Worm (Caenorhabditis elegans) whole organism, young adult: ENCODE data around the gene irld-3.

Experiments
- B0261.1 ChIP-seq: sonication (generic microtip); optimal IDR thresholded peaks from 2 replicates; lab custom pipeline; 2016; ENCODE audit warnings: mild to moderate bottlenecking, missing genetic modification characterization, moderate library complexity, missing compliant biosample characterization
- C06A6.2 ChIP-seq: fragments of 200-800 bp; sonication (Bioruptor generic); conservative IDR thresholded peaks from 2 replicates; pipeline ENCODE4 v1.3.6; 2022; ENCODE audit warnings: missing genetic modification characterization, missing compliant biosample characterization
- F10E7.11 ChIP-seq: sonication (generic microtip); optimal IDR thresholded peaks from 2 replicates; lab custom pipeline; 2017; ENCODE audit warnings: mild to moderate bottlenecking, missing genetic modification characterization, moderate library complexity, missing compliant biosample characterization
- F39B2.1 ChIP-seq: fragments of 200-800 bp; sonication (Bioruptor generic); IDR thresholded peaks from 2 replicates; pipeline ENCODE4 v1.3.6; 2022; ENCODE audit warnings: missing genetic modification reagents, missing genetic modification characterization, missing compliant biosample characterization
- F52B5.7 ChIP-seq: sonication (generic microtip); optimal IDR thresholded peaks from 2 replicates; lab custom pipeline; 2016; ENCODE audit warnings: mild to moderate bottlenecking, missing genetic modification characterization, missing compliant biosample characterization
- F57C9.4 ChIP-seq: sonication (generic microtip); optimal IDR thresholded peaks from 2 replicates; lab custom pipeline; 2017; ENCODE audit warnings: mild to moderate bottlenecking, missing genetic modification characterization, missing compliant biosample characterization
- K11D2.4 ChIP-seq: fragments of 200-800 bp; sonication (Bioruptor generic); IDR thresholded peaks from 2 replicates; pipeline ENCODE4 v1.3.6; 2022; ENCODE audit warnings: missing genetic modification reagents, missing genetic modification characterization, missing compliant biosample characterization
- Y53G8AR.9 ChIP-seq: fragments of 200-800 bp; sonication (Bioruptor generic); conservative IDR thresholded peaks from 2 replicates; pipeline ENCODE4 v1.3.6; 2022; ENCODE audit warnings: missing genetic modification reagents, missing genetic modification characterization, missing compliant biosample characterization
- ama-1 ChIP-seq, 3 experiments: fragments of 150-350 bp in 1 of 3; sonication (generic microtip) in 2 of 3; optimal IDR thresholded peaks; 2 replicates each; lab custom pipeline; 2014 to 2018; ENCODE audit warnings: missing biosample characterization in 2 of 3, missing genetic modification characterization in 2 of 3, missing genetic modification reagents in 2 of 3
- attf-5 ChIP-seq: fragments of 200-800 bp; sonication (Bioruptor generic); optimal IDR thresholded peaks from 2 replicates; lab custom pipeline; 2018; ENCODE audit warnings: mild to moderate bottlenecking, missing genetic modification characterization, missing compliant biosample characterization
- bed-1 ChIP-seq: fragments of 200-800 bp; sonication (Bioruptor generic); IDR thresholded peaks from 2 replicates; pipeline ENCODE4 v1.3.6; 2022; ENCODE audit warnings: missing genetic modification reagents, missing genetic modification characterization, missing compliant biosample characterization
- ceh-27 ChIP-seq: fragments of 200-800 bp; sonication (Bioruptor generic); optimal IDR thresholded peaks from 2 replicates; lab custom pipeline; 2018; ENCODE audit warnings: mild to moderate bottlenecking, missing genetic modification characterization, moderate library complexity, missing compliant biosample characterization
- dox-1 ChIP-seq: fragments of 200-800 bp; sonication (Bioruptor generic); IDR thresholded peaks from 2 replicates; pipeline ENCODE4 v1.3.6; 2022; ENCODE audit warnings: missing genetic modification reagents, missing genetic modification characterization, missing compliant biosample characterization
- egl-44 ChIP-seq: fragments of 200-800 bp; sonication (Bioruptor generic); IDR thresholded peaks from 2 replicates; pipeline ENCODE4 v1.3.6; 2022; ENCODE audit warnings: missing genetic modification reagents, missing genetic modification characterization, missing compliant biosample characterization
- egrh-3 ChIP-seq: fragments of 200-800 bp; sonication (Bioruptor generic); IDR thresholded peaks from 2 replicates; pipeline ENCODE4 v1.3.6; 2022; ENCODE audit warnings: missing genetic modification reagents, missing genetic modification characterization, missing compliant biosample characterization
- ets-4 ChIP-seq: fragments of 200-800 bp; sonication (Bioruptor generic); optimal IDR thresholded peaks from 2 replicates; lab custom pipeline; 2018; ENCODE audit warnings: mild to moderate bottlenecking, missing genetic modification characterization, missing compliant biosample characterization
- hlh-12 ChIP-seq: sonication (generic microtip); optimal IDR thresholded peaks from 2 replicates; lab custom pipeline; 2016; ENCODE audit warnings: missing genetic modification characterization, missing compliant biosample characterization
- let-607 ChIP-seq, 2 experiments: fragments of 200-800 bp in 1 of 2; sonication (Bioruptor generic) in 1 of 2; sonication (generic microtip) in 1 of 2; optimal IDR thresholded peaks; 2 replicates each; lab custom pipeline; 2016 to 2018; ENCODE audit warnings: mild to moderate bottlenecking in 2 of 2, missing compliant biosample characterization in 2 of 2, missing genetic modification characterization in 2 of 2, moderate library complexity in 2 of 2, missing genotype in 1 of 2
- lsy-27 ChIP-seq: sonication (generic microtip); optimal IDR thresholded peaks from 2 replicates; lab custom pipeline; 2017; ENCODE audit warnings: missing genetic modification characterization, mild to moderate bottlenecking, missing compliant biosample characterization, antibody characterized with exemption, missing genotype, borderline replicate concordance; ENCODE audit not compliant: insufficient read depth
- madf-10 ChIP-seq: sonication (generic microtip); optimal IDR thresholded peaks from 2 replicates; lab custom pipeline; 2016; ENCODE audit warnings: mild to moderate bottlenecking, missing genetic modification characterization, missing compliant biosample characterization
- madf-3 ChIP-seq: fragments of 200-800 bp; sonication (Bioruptor generic); IDR thresholded peaks from 2 replicates; pipeline ENCODE4 v1.3.6; 2022; ENCODE audit warnings: missing genetic modification reagents, missing genetic modification characterization, missing compliant biosample characterization
- mel-28 ChIP-seq: sonication (generic microtip); optimal IDR thresholded peaks from 2 replicates; lab custom pipeline; 2016; ENCODE audit warnings: borderline replicate concordance, mild to moderate bottlenecking, missing genetic modification characterization, missing compliant biosample characterization
- mes-4 ChIP-seq: sonication (generic microtip); optimal IDR thresholded peaks from 2 replicates; lab custom pipeline; 2016; ENCODE audit warnings: missing genotype, missing genetic modification characterization, missing compliant biosample characterization
- nfya-1 ChIP-seq: sonication (generic microtip); optimal IDR thresholded peaks from 2 replicates; lab custom pipeline; 2017; ENCODE audit warnings: antibody characterized with exemption, missing compliant biosample characterization, missing genetic modification characterization, borderline replicate concordance; ENCODE audit not compliant: insufficient read depth
- nfya-2 ChIP-seq: fragments of 200-800 bp; sonication (Bioruptor generic); IDR thresholded peaks from 2 replicates; pipeline ENCODE4 v1.3.6; 2022; ENCODE audit warnings: missing genetic modification reagents, missing genetic modification characterization, missing compliant biosample characterization
- nhr-179 ChIP-seq: sonication (generic microtip); optimal IDR thresholded peaks from 2 replicates; lab custom pipeline; 2016; ENCODE audit warnings: mild to moderate bottlenecking, missing genetic modification characterization, missing compliant biosample characterization
- nhr-27 ChIP-seq: fragments of 200-800 bp; sonication (Bioruptor generic); optimal IDR thresholded peaks from 2 replicates; lab custom pipeline; 2018; ENCODE audit warnings: mild to moderate bottlenecking, missing genetic modification characterization, moderate library complexity, missing compliant biosample characterization
- nhr-80 ChIP-seq: sonication (generic microtip); optimal IDR thresholded peaks from 2 replicates; lab custom pipeline; 2016; ENCODE audit warnings: missing genetic modification characterization, missing compliant biosample characterization
- rec-8 ChIP-seq, 2 experiments: sonication (generic microtip); optimal IDR thresholded peaks; 2 replicates each; lab custom pipeline; 2016; ENCODE audit warnings: mild to moderate bottlenecking in 2 of 2, missing genetic modification characterization in 2 of 2, missing genetic modification reagents in 2 of 2, missing genotype in 2 of 2, missing biosample characterization in 1 of 2, missing compliant biosample characterization in 1 of 2, moderate library complexity in 1 of 2
- repo-1 ChIP-seq: sonication (generic microtip); optimal IDR thresholded peaks from 2 replicates; lab custom pipeline; 2017; ENCODE audit warnings: mild to moderate bottlenecking, missing genetic modification characterization, missing compliant biosample characterization
- sea-2 ChIP-seq: fragments of 200-800 bp; sonication (Bioruptor generic); IDR thresholded peaks from 2 replicates; pipeline ENCODE4 v1.3.6; 2022; ENCODE audit warnings: missing genetic modification characterization, missing compliant biosample characterization
- snpc-1.3 ChIP-seq: sonication (generic microtip); optimal IDR thresholded peaks from 2 replicates; lab custom pipeline; 2017; ENCODE audit warnings: missing genetic modification characterization, mild to moderate bottlenecking, missing compliant biosample characterization, antibody characterized with exemption, moderate library complexity, missing genotype, missing genetic modification reagents; ENCODE audit not compliant: insufficient read depth
- snpc-4 ChIP-seq, 5 experiments: fragments of 150-350 bp in 1 of 5; sonication (generic microtip) in 4 of 5; optimal IDR thresholded peaks; 2 replicates each; lab custom pipeline; 2014 to 2018; ENCODE audit warnings: missing genetic modification characterization in 5 of 5, missing biosample characterization in 3 of 5, antibody characterized with exemption in 2 of 5, mild to moderate bottlenecking in 2 of 5, missing compliant biosample characterization in 2 of 5, missing genotype in 2 of 5, moderate library complexity in 2 of 5, missing genetic modification reagents in 1 of 5
- somi-1 ChIP-seq: fragments of 200-800 bp; sonication (Bioruptor generic); optimal IDR thresholded peaks from 2 replicates; lab custom pipeline; 2018; ENCODE audit warnings: mild to moderate bottlenecking, missing genetic modification characterization, missing compliant biosample characterization
- tbp1 ChIP-seq: fragments of 200-800 bp; sonication (Bioruptor generic); optimal IDR thresholded peaks from 2 replicates; lab custom pipeline; 2018; ENCODE audit warnings: mild to moderate bottlenecking, missing genetic modification characterization, missing compliant biosample characterization
- unc-130 ChIP-seq: sonication (generic microtip); optimal IDR thresholded peaks from 2 replicates; lab custom pipeline; 2016; ENCODE audit warnings: missing genetic modification reagents, missing genetic modification characterization, missing compliant biosample characterization
- xnd-1 ChIP-seq: sonication (generic microtip); optimal IDR thresholded peaks from 2 replicates; lab custom pipeline; 2016; ENCODE audit warnings: missing genotype, missing genetic modification reagents, missing genetic modification characterization, missing compliant biosample characterization
- ztf-22 ChIP-seq: fragments of 200-800 bp; sonication (Bioruptor generic); optimal IDR thresholded peaks from 2 replicates; lab custom pipeline; 2018; ENCODE audit warnings: mild to moderate bottlenecking, missing genetic modification characterization, moderate library complexity, missing compliant biosample characterization
- ztf-6 ChIP-seq: fragments of 200-800 bp; sonication (Bioruptor generic); IDR thresholded peaks from 2 replicates; pipeline ENCODE4 v1.3.6; 2022; ENCODE audit warnings: missing genetic modification reagents, missing genetic modification characterization, missing compliant biosample characterization

Gene irld-3

DNA sequence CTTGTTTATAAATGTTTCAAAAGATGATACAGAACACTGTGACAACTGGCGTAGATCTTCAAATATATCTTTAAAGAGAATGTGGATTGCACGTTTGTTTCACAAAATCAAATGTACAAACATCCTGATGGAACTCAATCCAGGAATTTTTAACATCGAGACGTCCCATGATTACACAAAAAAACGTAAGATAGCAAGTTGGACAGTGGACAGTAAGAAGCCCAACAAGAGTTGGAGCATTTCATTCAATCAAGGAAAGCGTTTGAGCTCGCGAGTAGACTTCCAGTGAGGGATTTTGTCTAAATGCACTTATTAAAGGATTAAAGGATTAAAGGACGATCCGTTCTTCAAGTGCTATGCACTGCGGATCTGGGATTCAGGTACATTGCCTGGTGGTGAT is 20.9 kb upstream of the irld-3 start, which contains the start of gene C36C5.12:
Gene C36C5.12, minus strand, starts transcription at position 101 of the 400 bp plus-strand sequence.
- TF ChIP-seq C06A6.2 (GFP tag; lab: Robert Waterston, UW): no peak
- TF ChIP-seq sea-2 (GFP tag; lab: Robert Waterston, UW): no peak
- TF ChIP-seq mes-4 (tag; lab: Kevin White, UChicago): no peak
- TF ChIP-seq somi-1 (GFP tag; lab: Kevin White, UChicago): no peak
- no peak for TF ChIP-seq lsy-27 (tag; lab: Kevin White, UChicago)
- no peak for TF ChIP-seq let-607 (tag; optimal IDR thresholded peaks at IDR 0.05; lab: Kevin White, UChicago)
- TF ChIP-seq attf-5 (GFP tag; lab: Kevin White, UChicago): no peak
- TF ChIP-seq xnd-1 (tag; lab: Kevin White, UChicago): no peak
- no peak for TF ChIP-seq nhr-80 (tag; lab: Kevin White, UChicago)
- no peak for TF ChIP-seq B0261.1 (tag; lab: Kevin White, UChicago)

DNA sequence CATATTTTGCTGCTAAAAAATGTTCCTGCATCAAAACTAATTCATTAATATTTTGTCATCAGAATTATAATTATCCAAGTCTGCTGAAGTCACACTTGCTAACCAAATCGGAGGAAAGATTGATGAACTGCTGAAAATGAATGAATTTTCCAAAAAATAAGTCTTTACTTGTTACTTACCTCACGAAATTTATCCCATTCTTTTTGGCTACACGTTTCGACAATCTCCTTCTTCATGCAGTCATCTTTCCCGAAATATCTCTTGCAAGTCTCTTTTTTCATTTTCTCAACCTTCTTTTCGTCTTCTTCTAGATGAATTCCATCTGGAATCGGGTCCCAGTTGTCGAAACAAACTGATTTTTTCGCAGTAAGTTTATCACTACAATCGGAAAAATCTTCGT is 20.0 kb upstream of the irld-3 start:
- no peak for TF ChIP-seq tbp1 (GFP tag; lab: Kevin White, UChicago)
- no peak for TF ChIP-seq ets-4 (GFP tag; lab: Kevin White, UChicago)
- TF ChIP-seq bed-1 (GFP tag; lab: Robert Waterston, UW): no peak
- no peak for TF ChIP-seq ztf-6
- TF ChIP-seq F52B5.7 (tag; lab: Kevin White, UChicago): no peak
- no peak for TF ChIP-seq rec-8 (tag; optimal IDR thresholded peaks at IDR 0.05; lab: Kevin White, UChicago)
- no peak for TF ChIP-seq ztf-22 (GFP tag; lab: Kevin White, UChicago)
- TF ChIP-seq egrh-3 (GFP tag; lab: Robert Waterston, UW): no peak
- no peak for TF ChIP-seq madf-10 (tag; lab: Kevin White, UChicago)
- TF ChIP-seq snpc-1.3 (tag; lab: Kevin White, UChicago): no peak
- TF ChIP-seq C06A6.2 (GFP tag; lab: Robert Waterston, UW): no peak
- TF ChIP-seq hlh-12 (tag; lab: Kevin White, UChicago): no peak
- TF ChIP-seq mel-28 (tag; lab: Kevin White, UChicago): no peak
- no peak for TF ChIP-seq K11D2.4 (GFP tag; lab: Robert Waterston, UW)
- TF ChIP-seq nfya-2 (GFP tag; lab: Robert Waterston, UW): no peak
- TF ChIP-seq xnd-1 (tag; lab: Kevin White, UChicago): no peak
- no peak for TF ChIP-seq F57C9.4 (tag; lab: Kevin White, UChicago)

ce11 chrV:3156786-3157185 is 18.4 kb upstream of the irld-3 start, which contains the start of gene exh-1:
Gene exh-1, plus strand, starts transcription at chrV:3157086.
- no peak for TF ChIP-seq ceh-27 (GFP tag; lab: Kevin White, UChicago)
- TF ChIP-seq ztf-6: no peak
- TF ChIP-seq egl-44: no peak
- TF ChIP-seq F39B2.1 (GFP tag; lab: Robert Waterston, UW): no peak

DNA sequence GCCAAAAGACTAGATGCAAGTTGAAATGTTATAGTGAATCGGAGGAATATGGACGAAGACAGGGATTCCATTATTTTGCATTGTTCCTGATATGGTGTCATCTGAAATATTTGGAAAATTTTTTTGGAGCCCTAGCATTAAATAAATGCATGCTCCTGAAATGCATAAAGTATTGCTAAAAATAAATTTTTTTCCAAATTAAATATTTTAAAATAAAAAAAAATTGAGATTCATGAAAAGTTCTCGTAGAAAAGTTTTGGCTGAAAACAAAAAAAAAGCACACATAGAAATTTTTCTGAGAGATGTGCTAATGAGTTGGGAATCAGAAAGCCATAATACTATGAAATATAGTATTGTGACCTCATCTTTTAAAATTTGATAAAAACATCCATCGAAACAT is 16.7 kb upstream of the irld-3 start, which contains the start of gene srab-7:
Gene srab-7, minus strand, starts transcription at position 101 of the 400 bp plus-strand sequence.
- TF ChIP-seq mes-4 (tag; lab: Kevin White, UChicago): no peak
- no peak for TF ChIP-seq nhr-179
- TF ChIP-seq snpc-4 (GFP tag; optimal IDR thresholded peaks at IDR 0.05; lab: Kevin White, UChicago): no peak
- no peak for TF ChIP-seq snpc-4 (tag; optimal IDR thresholded peaks at IDR 0.05; lab: Kevin White, UChicago)
- TF ChIP-seq ama-1 (optimal IDR thresholded peaks at IDR 0.05; lab: Kevin White, UChicago): no peak
- no peak for TF ChIP-seq ama-1 (GFP tag; optimal IDR thresholded peaks at IDR 0.05; lab: Kevin White, UChicago)
- TF ChIP-seq nhr-27 (tag; lab: Kevin White, UChicago): no peak
- no peak for TF ChIP-seq tbp1 (GFP tag; lab: Kevin White, UChicago)
- TF ChIP-seq ceh-27 (GFP tag; lab: Kevin White, UChicago): no peak
- no peak for TF ChIP-seq repo-1 (tag; lab: Kevin White, UChicago)
- no peak for TF ChIP-seq madf-3 (GFP tag; lab: Robert Waterston, UW)
- no peak for TF ChIP-seq unc-130 (GFP tag; lab: Kevin White, UChicago)
- no peak for TF ChIP-seq dox-1 (GFP tag; lab: Robert Waterston, UW)
- no peak for TF ChIP-seq nfya-1 (tag; lab: Kevin White, UChicago)
- TF ChIP-seq F10E7.11 (tag; lab: Kevin White, UChicago): no peak
- no peak for TF ChIP-seq Y53G8AR.9 (GFP tag; lab: Robert Waterston, UW)
